Worm (Caenorhabditis elegans): ENCODE data around the gene M01D1.12.
"Not testable (repeated sequence)": the region's sequence is repeated elsewhere in the genome, so short reads cannot be mapped to it uniquely, and the experiment has no call there.

The M01D1.12 gene

DNA sequence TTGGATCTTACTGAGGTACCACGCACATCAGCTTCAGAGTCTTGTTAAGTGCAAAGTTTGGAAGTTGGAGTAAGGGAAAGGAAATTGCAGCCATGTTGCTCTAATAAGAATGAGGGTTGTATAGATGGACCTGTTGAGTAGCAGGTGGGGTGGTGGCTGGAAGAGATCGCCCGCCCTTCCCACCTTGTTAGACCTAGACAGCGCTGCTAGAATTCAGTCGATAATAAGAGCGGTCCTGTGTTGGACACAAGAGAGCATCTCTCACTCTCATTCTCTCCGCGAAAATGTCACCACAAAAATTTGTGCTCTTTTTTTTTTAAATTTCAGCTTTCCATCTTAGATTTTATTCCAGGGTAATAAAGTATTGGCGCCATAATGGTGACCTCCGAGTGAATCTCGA, 25.4 kb upstream of the M01D1.12 start, which contains the start of the genes fbxb-30 and F45D11.5:
fbxb-30 (minus strand) TSS at position 101 of the 400 bp plus-strand sequence.
F45D11.5 (plus strand) TSS at position 352 of the 400 bp plus-strand sequence.
- TF ChIP-seq tra-4 (tag; optimal IDR thresholded peaks at IDR 0.05): no peak
- TF ChIP-seq hnd-1 (tag; optimal IDR thresholded peaks at IDR 0.05): no peak
- TF ChIP-seq F13C5.2 (tag; optimal IDR thresholded peaks at IDR 0.05): no peak
- TF ChIP-seq ets-7 (tag; optimal IDR thresholded peaks at IDR 0.05): no peak
- no peak for TF ChIP-seq B0310.2 (tag; optimal IDR thresholded peaks at IDR 0.05)
- no peak for TF ChIP-seq aly-1 (tag; optimal IDR thresholded peaks at IDR 0.05)
- TF ChIP-seq tbx-11 (GFP tag; IDR thresholded peaks at IDR 0.05): no peak
- TF ChIP-seq ama-1 (optimal IDR thresholded peaks at IDR 0.05): no peak
- TF ChIP-seq hmg-4 (GFP tag; optimal IDR thresholded peaks at IDR 0.05): no peak
- TF ChIP-seq tbx-37 (GFP tag; conservative IDR thresholded peaks at IDR 0.05): no peak
- no peak for TF ChIP-seq ceh-36 (tag; optimal IDR thresholded peaks at IDR 0.05)
- TF ChIP-seq flt-1 (GFP tag; IDR thresholded peaks at IDR 0.05): no peak
- no peak for TF ChIP-seq scrt-1 (GFP tag; IDR thresholded peaks at IDR 0.05)
- TF ChIP-seq ceh-13 (GFP tag; optimal IDR thresholded peaks at IDR 0.05): no peak
- no peak for TF ChIP-seq sea-1 (GFP tag; conservative IDR thresholded peaks at IDR 0.05)
- TF ChIP-seq hmbx-1 (tag; optimal IDR thresholded peaks at IDR 0.05): no peak
- TF ChIP-seq pes-1 (GFP tag; IDR thresholded peaks at IDR 0.05): no peak

DNA sequence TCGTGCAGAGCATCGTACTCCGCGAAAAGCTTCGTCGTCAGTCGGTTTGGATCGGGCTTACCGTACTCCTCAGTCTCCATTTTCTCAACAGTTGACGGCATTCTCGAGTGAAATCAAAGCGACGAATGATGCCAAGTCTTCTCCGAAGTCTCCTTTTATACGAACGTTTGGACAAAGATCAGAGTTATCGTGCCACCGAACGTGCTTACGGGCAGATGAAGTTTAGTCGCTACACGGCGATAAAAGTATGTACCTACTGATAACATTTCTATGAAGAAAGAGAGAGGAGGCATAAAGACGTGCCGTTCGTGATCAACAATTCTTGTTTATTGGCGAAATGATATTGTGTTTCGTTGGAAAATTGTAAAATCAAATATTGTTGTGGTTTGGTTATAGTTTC, 20.4 kb upstream of the M01D1.12 start, which contains the start of gene F45D11.14:
F45D11.14 (minus strand) TSS at position 101 of the 400 bp plus-strand sequence.
- TF ChIP-seq tbx-37 (GFP tag; conservative IDR thresholded peaks at IDR 0.05); scrt-1 (GFP tag; IDR thresholded peaks at IDR 0.05); ceh-13 (GFP tag; optimal IDR thresholded peaks at IDR 0.05): not testable (repeated sequence)

DNA sequence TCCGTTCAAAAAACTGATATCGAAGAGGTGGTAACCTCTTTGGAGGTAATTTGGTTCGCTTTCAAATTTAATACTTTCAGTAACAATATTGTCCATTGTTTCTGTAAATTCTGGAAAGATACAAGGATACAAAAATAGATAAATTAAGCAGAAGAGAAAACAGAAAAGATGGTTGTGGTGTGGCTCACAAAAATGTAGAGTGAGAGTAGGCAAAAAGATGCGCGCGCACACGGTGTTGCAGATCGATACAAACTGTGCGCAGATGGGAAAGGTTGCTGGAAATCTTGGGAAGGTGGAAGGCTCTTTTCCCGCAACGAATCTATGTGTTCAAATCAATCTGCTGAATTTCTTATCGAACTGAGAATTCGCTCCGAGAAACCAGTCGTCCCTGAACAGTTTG, 2.1 kb upstream of the M01D1.12 start, which contains the start of gene btb-11:
btb-11 (minus strand) TSS at position 101 of the 400 bp plus-strand sequence.
- not testable (repeated sequence) for TF ChIP-seq hnd-1, ets-7, B0310.2 (tag; optimal IDR thresholded peaks at IDR 0.05)

DNA sequence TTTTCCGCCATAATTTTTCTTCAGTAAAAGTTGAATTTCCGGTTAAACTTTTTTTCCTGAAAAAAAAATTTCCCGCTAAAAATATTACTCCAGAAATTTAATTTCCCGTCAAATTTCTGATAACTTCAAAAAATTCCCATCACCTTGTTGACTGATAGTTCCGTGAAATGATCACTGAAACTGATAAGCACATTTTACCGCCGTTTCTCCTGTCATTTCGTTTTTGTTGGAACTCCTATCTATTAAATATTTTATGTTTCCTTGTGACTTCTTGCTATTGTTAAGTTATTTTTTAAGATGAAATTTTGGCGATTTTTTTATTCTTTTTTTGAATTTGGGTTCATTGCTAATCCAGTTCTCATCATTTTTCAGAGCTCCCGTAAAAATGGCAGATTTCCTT, 1.8 kb downstream of the M01D1.12 start, which contains the start of gene math-34:
math-34 (plus strand) TSS at position 371 of the 400 bp plus-strand sequence.
- TF ChIP-seq ceh-36 (tag; optimal IDR thresholded peaks at IDR 0.05) (no peak), pes-1 (GFP tag; IDR thresholded peaks at IDR 0.05) (no peak), ets-7 (tag; optimal IDR thresholded peaks at IDR 0.05) (no peak), hmg-4 (GFP tag; optimal IDR thresholded peaks at IDR 0.05) (no peak), tra-4 (tag; optimal IDR thresholded peaks at IDR 0.05) (no peak), tbx-11 (GFP tag; IDR thresholded peaks at IDR 0.05) (no peak), hmbx-1 (tag; optimal IDR thresholded peaks at IDR 0.05) (no peak), flt-1 (GFP tag; IDR thresholded peaks at IDR 0.05) (no peak), sea-1 (GFP tag; conservative IDR thresholded peaks at IDR 0.05) (no peak), ama-1 (optimal IDR thresholded peaks at IDR 0.05) (no peak), scrt-1 (GFP tag; IDR thresholded peaks at IDR 0.05) (no peak), aly-1 (tag; optimal IDR thresholded peaks at IDR 0.05) (no peak), hnd-1 (tag; optimal IDR thresholded peaks at IDR 0.05) (no peak), B0310.2 (tag; optimal IDR thresholded peaks at IDR 0.05) (no peak), tbx-37 (GFP tag; conservative IDR thresholded peaks at IDR 0.05) (no peak), F13C5.2 (tag; optimal IDR thresholded peaks at IDR 0.05) (no peak), ceh-13 (GFP tag; optimal IDR thresholded peaks at IDR 0.05) (no peak)

DNA sequence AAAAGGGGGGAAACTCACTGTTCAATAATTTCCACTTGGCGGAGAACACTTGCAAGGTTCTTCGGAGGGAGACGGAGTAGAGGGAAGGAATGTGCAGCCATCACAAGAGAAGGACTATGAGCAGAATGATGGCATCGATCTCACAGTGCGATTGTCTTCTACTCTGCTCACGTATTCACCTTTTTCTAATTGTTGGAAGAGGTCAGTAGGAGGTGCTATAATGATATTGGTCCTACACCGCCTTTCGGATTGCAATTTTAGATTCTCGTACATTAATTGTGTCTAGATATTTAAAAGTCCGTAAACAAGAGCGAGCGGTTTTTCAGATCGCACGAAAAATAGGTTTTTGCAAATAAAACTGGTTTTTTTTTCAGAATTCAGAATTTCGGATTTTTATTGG, 13.7 kb downstream of the M01D1.12 start, which contains the start of gene fbxb-39:
fbxb-39 (minus strand) TSS at position 101 of the 400 bp plus-strand sequence.
- no peak for TF ChIP-seq aly-1 (tag; optimal IDR thresholded peaks at IDR 0.05)

DNA sequence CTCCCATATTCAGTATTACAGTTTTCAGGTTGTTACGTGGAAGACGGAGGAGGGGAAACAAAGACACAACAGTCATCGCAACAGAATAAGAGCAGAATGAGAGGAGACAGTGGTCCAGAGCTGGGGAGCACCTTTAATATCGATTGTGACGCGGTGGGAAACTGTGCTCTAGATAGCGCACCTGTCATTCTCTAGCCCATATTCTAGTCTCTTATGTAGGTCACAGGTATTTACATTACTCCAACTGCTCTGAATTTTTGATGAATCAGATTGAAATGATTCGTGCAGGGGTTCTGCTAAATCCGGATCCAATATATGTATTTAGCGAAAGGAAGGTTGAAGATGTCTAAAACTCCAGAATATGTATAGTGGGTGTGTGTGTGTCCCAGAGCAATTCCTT, 15.5 kb downstream of the M01D1.12 start, which contains the start of gene fbxb-41:
fbxb-41 (minus strand) TSS at position 101 of the 400 bp plus-strand sequence.
- TF ChIP-seq ets-7 (tag; optimal IDR thresholded peaks at IDR 0.05): no peak
- no peak for TF ChIP-seq tbx-11 (GFP tag; IDR thresholded peaks at IDR 0.05)

DNA sequence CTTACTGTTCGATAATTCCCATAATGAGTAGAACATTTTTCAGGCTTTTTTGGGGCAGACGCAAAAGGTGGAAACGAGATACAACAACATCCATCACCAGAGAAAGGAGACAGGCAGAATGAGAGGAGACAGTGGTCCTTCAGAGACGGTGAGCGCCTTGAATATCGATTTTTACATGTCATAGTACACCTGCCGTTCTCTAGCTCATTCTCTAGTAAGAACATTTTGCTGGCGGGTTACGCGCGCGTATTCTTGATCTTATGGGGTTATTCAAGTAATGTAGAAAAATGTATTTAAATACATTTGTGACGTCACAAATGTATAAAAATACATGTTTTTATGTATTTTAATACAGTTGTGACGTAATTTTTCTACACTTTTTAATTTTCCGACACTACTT, 17.2 kb downstream of the M01D1.12 start, which contains the start of gene fbxb-45:
fbxb-45 (minus strand) TSS at position 101 of the 400 bp plus-strand sequence.
- not testable (repeated sequence) for TF ChIP-seq sea-1 (GFP tag; conservative IDR thresholded peaks at IDR 0.05); flt-1 (GFP tag; IDR thresholded peaks at IDR 0.05); hnd-1 (tag; optimal IDR thresholded peaks at IDR 0.05)

DNA sequence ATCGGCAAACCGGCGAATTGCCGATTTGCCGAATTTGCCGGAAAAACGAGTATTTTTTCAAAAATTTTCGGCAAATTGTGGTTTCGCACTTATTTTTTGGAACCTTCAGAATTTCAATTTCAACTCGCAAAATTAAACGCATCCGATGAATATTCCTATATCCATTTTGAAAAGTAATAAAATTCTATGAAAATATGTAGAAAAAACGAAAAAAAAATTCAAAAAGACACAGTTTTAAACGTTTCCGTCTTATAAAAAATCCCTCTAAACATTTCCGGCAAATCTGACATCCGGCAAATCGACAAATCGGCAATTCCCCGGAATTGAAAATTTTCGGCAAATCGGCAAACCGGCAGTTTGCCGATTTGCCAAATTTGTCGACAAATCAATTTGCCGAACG, 18.9 kb downstream of the M01D1.12 start, which contains the start of gene str-148:
str-148 (plus strand) TSS at position 301 of the 400 bp plus-strand sequence.
- TF ChIP-seq ceh-13 (GFP tag; optimal IDR thresholded peaks at IDR 0.05) (no peak), tra-4 (tag; optimal IDR thresholded peaks at IDR 0.05) (no peak), flt-1 (GFP tag; IDR thresholded peaks at IDR 0.05) (no peak), pes-1 (GFP tag; IDR thresholded peaks at IDR 0.05) (no peak), F13C5.2 (tag; optimal IDR thresholded peaks at IDR 0.05) (no peak), aly-1 (tag; optimal IDR thresholded peaks at IDR 0.05) (no peak), ets-7 (tag; optimal IDR thresholded peaks at IDR 0.05) (no peak), B0310.2 (tag; optimal IDR thresholded peaks at IDR 0.05) (no peak), ceh-36 (tag; optimal IDR thresholded peaks at IDR 0.05) (no peak), sea-1 (GFP tag; conservative IDR thresholded peaks at IDR 0.05) (no peak), hmg-4 (GFP tag; optimal IDR thresholded peaks at IDR 0.05) (no peak), tbx-11 (GFP tag; IDR thresholded peaks at IDR 0.05) (no peak), scrt-1 (GFP tag; IDR thresholded peaks at IDR 0.05) (no peak)

All from whole organism, early embryonic.